Fruit fly (Drosophila melanogaster): Measurements from ENCODE around the gene CG14322.

CG14322 gene

dm6 chr3R:17718760-17719625, 71.5 kb downstream of the CG14322 start, which contains the start of gene Pxt (continued):
- TF ChIP-seq pan (optimal IDR thresholded peaks at IDR 0.05) (no peak), pan (GFP tag; optimal IDR thresholded peaks at IDR 0.05 in 1 of 2, IDR thresholded peaks at IDR 0.05 in 1 of 2) (no peak), CG7786 (GFP tag; optimal IDR thresholded peaks at IDR 0.05) (no peak), Chrac-16 (GFP tag; optimal IDR thresholded peaks at IDR 0.05) (no peak), Dek (tag; optimal IDR thresholded peaks at IDR 0.05) (no peak), Six4 (GFP tag; optimal IDR thresholded peaks at IDR 0.05) (no peak), CG32772 (GFP tag; IDR thresholded peaks at IDR 0.05) (no peak), bbx (GFP tag; IDR thresholded peaks at IDR 0.05; ENCODE audit: partially characterized antibody) (peak; percentile 22), so (GFP tag; IDR thresholded peaks at IDR 0.05) (no peak), usp (GFP tag; optimal IDR thresholded peaks at IDR 0.05) (no peak), Dll (GFP tag; IDR thresholded peaks at IDR 0.05; ENCODE audit: partially characterized antibody) (no peak), CG12155 (GFP tag; optimal IDR thresholded peaks at IDR 0.05) (peak; percentile 70), psq (GFP tag; optimal IDR thresholded peaks at IDR 0.05) (no peak), E2f2 (GFP tag; IDR thresholded peaks at IDR 0.05) (peak; percentile 87), jigr1 (GFP tag; IDR thresholded peaks at IDR 0.05) (no peak), CG4730 (GFP tag; IDR thresholded peaks at IDR 0.05) (no peak), twi (tag; optimal IDR thresholded peaks at IDR 0.05) (no peak), Mrtf (GFP tag; IDR thresholded peaks at IDR 0.05) (no peak), CG30020 (tag; optimal IDR thresholded peaks at IDR 0.05) (no peak), sima (GFP tag; optimal IDR thresholded peaks at IDR 0.05) (no peak), sim (GFP tag; IDR thresholded peaks at IDR 0.05) (no peak), CG16815 (GFP tag; optimal IDR thresholded peaks at IDR 0.05) (no peak), CG17385 (GFP tag; optimal IDR thresholded peaks at IDR 0.05) (no peak), Sin3A (optimal IDR thresholded peaks at IDR 0.05) (no peak), tgo (GFP tag; IDR thresholded peaks at IDR 0.05) (no peak), Bteb2 (GFP tag; optimal IDR thresholded peaks at IDR 0.05) (no peak), schlank (tag; optimal IDR thresholded peaks at IDR 0.05) (no peak), Max (GFP tag; optimal IDR thresholded peaks at IDR 0.05) (no peak), dm (GFP tag; optimal IDR thresholded peaks at IDR 0.05) (no peak), Myb (GFP tag; optimal IDR thresholded peaks at IDR 0.05) (no peak), Hr39 (optimal IDR thresholded peaks at IDR 0.05) (no peak), Side (GFP tag; optimal IDR thresholded peaks at IDR 0.05) (no peak), CG2202 (tag; optimal IDR thresholded peaks at IDR 0.05) (no peak), CG6272 (GFP tag; IDR thresholded peaks at IDR 0.05) (no peak), stwl (tag; optimal IDR thresholded peaks at IDR 0.05) (peak; percentile 60), CG8281 (tag; optimal IDR thresholded peaks at IDR 0.05) (no peak), pfk (GFP tag; optimal IDR thresholded peaks at IDR 0.05) (no peak), trh (GFP tag; optimal IDR thresholded peaks at IDR 0.05) (no peak), Hey (tag; optimal IDR thresholded peaks at IDR 0.05) (no peak), Mad (GFP tag; optimal IDR thresholded peaks at IDR 0.05) (no peak), Deaf1 (tag; optimal IDR thresholded peaks at IDR 0.05) (no peak), MESR4 (GFP tag; optimal IDR thresholded peaks at IDR 0.05) (no peak), zfh2 (GFP tag; optimal IDR thresholded peaks at IDR 0.05) (no peak), cg (GFP tag; optimal IDR thresholded peaks at IDR 0.05) (no peak), Doc2 (GFP tag; IDR thresholded peaks at IDR 0.05) (no peak), CG6175 (GFP tag; IDR thresholded peaks at IDR 0.05) (no peak), Hr51 (GFP tag; optimal IDR thresholded peaks at IDR 0.05) (no peak), ftz-f1 (GFP tag; optimal IDR thresholded peaks at IDR 0.05) (no peak), CG13123 (GFP tag; optimal IDR thresholded peaks at IDR 0.05) (no peak), D19B (GFP tag; optimal IDR thresholded peaks at IDR 0.05) (no peak), Med (GFP tag) (peak; percentile 16), Gsc (GFP tag; IDR thresholded peaks at IDR 0.05) (no peak)
